Worm (Caenorhabditis elegans): ENCODE measurements around the gene F09G2.8.

- TF ChIP-seq ama-1 (optimal IDR thresholded peaks at IDR 0.05) (no peak), ceh-82 (tag; optimal IDR thresholded peaks at IDR 0.05) (no peak), nhr-76 (tag; optimal IDR thresholded peaks at IDR 0.05) (no peak), unc-130 (tag; optimal IDR thresholded peaks at IDR 0.05) (no peak), ztf-4 (tag; optimal IDR thresholded peaks at IDR 0.05) (no peak)
Observed at ce11 chrV:7193562-7193961, at the start of gene F09G2.8.

Data from whole organism, L1 larva.